In the genomic region with DNA sequence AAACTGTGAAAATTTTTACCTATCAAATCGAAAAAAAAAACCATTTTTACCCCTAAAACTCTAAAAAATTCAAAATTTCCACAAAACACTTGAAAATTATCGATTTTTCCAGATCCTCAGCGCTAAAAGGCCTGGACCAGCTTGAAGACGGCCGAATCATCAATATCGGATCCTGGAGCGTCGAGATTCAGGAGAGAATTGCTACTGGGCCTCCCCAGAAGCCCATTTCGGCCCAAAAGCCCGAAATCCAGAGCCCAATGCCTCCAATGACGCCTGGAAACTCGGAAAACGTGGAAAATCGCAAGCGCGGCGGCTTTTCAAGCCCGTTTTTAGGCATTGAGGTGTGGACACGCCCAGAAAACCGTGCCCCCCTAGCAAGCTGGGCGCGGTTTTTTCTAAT, we compare ENCODE assay signal across 3 worm cellular contexts.
TF ChIP-seq lines count a peak whose summit lies in the region.

No protein-coding gene starts in this region.

TF ChIP-seq in whole organism, L4 larva, 104 proteins besides CTCF, POLR2A, EP300 and RAD21:
- TF ChIP-seq zfp-2 (tag; optimal IDR thresholded peaks at IDR 0.05; lab: Kevin White, UChicago), result no peak
- peak; percentile 82 for TF ChIP-seq aha-1 (tag; lab: Kevin White, UChicago)
- peak; percentile 52 for TF ChIP-seq set-16 (GFP tag; IDR thresholded peaks at IDR 0.05; lab: Robert Waterston, UW)
- no peak for TF ChIP-seq nhr-42 (GFP tag; IDR thresholded peaks at IDR 0.05; lab: Robert Waterston, UW)

TF ChIP-seq in whole organism, midembryonic, 9 proteins besides CTCF, POLR2A, EP300 and RAD21:
- no peak for TF ChIP-seq ref-1 (GFP tag; conservative IDR thresholded peaks at IDR 0.05; lab: Robert Waterston, UW)
- 0 out of 2 replicates have a peak, but pooled peaks have one; percentile 46 for TF ChIP-seq T22C8.4 (GFP tag; IDR thresholded peaks at IDR 0.05; lab: Robert Waterston, UW)
- TF ChIP-seq tab-1 (GFP tag; IDR thresholded peaks at IDR 0.05; lab: Robert Waterston, UW), result no peak

TF ChIP-seq in whole organism, young adult, 124 proteins besides CTCF, POLR2A, EP300 and RAD21:
- TF ChIP-seq zfh-2 (GFP tag; conservative IDR thresholded peaks at IDR 0.05; lab: Robert Waterston, UW) (peak; percentile 48; the same call in 1 of the 2 replicates), snpc-4 (GFP tag; optimal IDR thresholded peaks at IDR 0.05; lab: Kevin White, UChicago) (no peak), snpc-4 (tag; optimal IDR thresholded peaks at IDR 0.05; lab: Kevin White, UChicago) (no peak)
